Fruit fly (Drosophila melanogaster) whole organism, embryonic: ENCODE data around the gene CG13884.
A peak's percentile ranks its signal among the peaks of the same experiment; 100 is the strongest.

Experiments
- Atf-2 ChIP-seq: fragments of 200-800 bp; sonication (Bioruptor generic); optimal IDR thresholded peaks from 2 replicates; lab custom pipeline; 2016; ENCODE audit warnings: missing biosample characterization, missing genetic modification characterization
- BEAF-32 ChIP-seq: fragments of 200-800 bp; sonication (Bioruptor generic); optimal IDR thresholded peaks from 3 replicates; lab custom pipeline; 2017; ENCODE audit warnings: missing biosample characterization, missing genetic modification characterization, mild to moderate bottlenecking, moderate library complexity, missing genetic modification reagents
- Bgb ChIP-seq: fragments of 200-800 bp; sonication (Bioruptor generic); IDR thresholded peaks from 2 replicates; pipeline ENCODE4 v1.3.6; 2022; ENCODE audit warnings: missing biosample characterization, missing genetic modification characterization; ENCODE audit not compliant: partially characterized antibody
- CG10209 ChIP-seq: fragments of 200-800 bp; sonication (Bioruptor generic); optimal IDR thresholded peaks from 3 replicates; lab custom pipeline; 2017; ENCODE audit warnings: missing biosample characterization, mild to moderate bottlenecking, missing genetic modification characterization, missing genetic modification reagents
- CG12299 ChIP-seq: fragments of 200-800 bp; sonication (Bioruptor generic); optimal IDR thresholded peaks from 2 replicates; lab custom pipeline; 2018; ENCODE audit warnings: missing biosample characterization, mild to moderate bottlenecking, missing genetic modification characterization
- CG12942 ChIP-seq: fragments of 200-800 bp; sonication (Bioruptor generic); optimal IDR thresholded peaks from 3 replicates; lab custom pipeline; 2016; ENCODE audit warnings: missing biosample characterization, missing genetic modification characterization
- CG14667 ChIP-seq: fragments of 200-800 bp; sonication (Bioruptor generic); IDR thresholded peaks from 2 replicates; pipeline ENCODE4 v1.3.6; 2022; ENCODE audit warnings: missing biosample characterization, missing genetic modification characterization
- CG1602 ChIP-seq: fragments of 200-800 bp; sonication (Bioruptor generic); optimal IDR thresholded peaks from 3 replicates; lab custom pipeline; 2016; ENCODE audit warnings: missing biosample characterization, missing genetic modification characterization
- CG17328 ChIP-seq: fragments of 200-800 bp; sonication (Bioruptor generic); IDR thresholded peaks from 2 replicates; pipeline ENCODE4 v1.3.6; 2022; ENCODE audit warnings: missing biosample characterization, missing genetic modification characterization
- CG18599 ChIP-seq: fragments of 200-800 bp; sonication (Bioruptor generic); optimal IDR thresholded peaks from 3 replicates; lab custom pipeline; 2017; ENCODE audit warnings: missing biosample characterization, missing genetic modification characterization, mild to moderate bottlenecking, moderate library complexity, missing genetic modification reagents
- CG2199 ChIP-seq: fragments of 200-800 bp; sonication (Bioruptor generic); IDR thresholded peaks from 3 replicates; pipeline ENCODE4 v1.3.6; 2022; ENCODE audit warnings: missing biosample characterization, missing genetic modification characterization
- CG2875 ChIP-seq: fragments of 200-800 bp; sonication (Bioruptor generic); optimal IDR thresholded peaks from 2 replicates; lab custom pipeline; 2017; ENCODE audit warnings: missing biosample characterization, mild to moderate bottlenecking, missing genetic modification characterization, missing genetic modification reagents
- CG3065 ChIP-seq: fragments of 200-800 bp; sonication (Bioruptor generic); optimal IDR thresholded peaks from 2 replicates; lab custom pipeline; 2016; ENCODE audit warnings: missing biosample characterization, missing genetic modification characterization
- CG3163 ChIP-seq: fragments of 200-800 bp; sonication (Bioruptor generic); optimal IDR thresholded peaks from 3 replicates; lab custom pipeline; 2016; ENCODE audit warnings: missing biosample characterization, missing genetic modification characterization
- CG33213 ChIP-seq: fragments of 200-800 bp; sonication (Bioruptor generic); optimal IDR thresholded peaks from 3 replicates; lab custom pipeline; 2016; ENCODE audit warnings: missing biosample characterization, missing genetic modification characterization
- CG4282 ChIP-seq: fragments of 200-800 bp; sonication (Bioruptor generic); optimal IDR thresholded peaks from 2 replicates; lab custom pipeline; 2016; ENCODE audit warnings: missing biosample characterization, missing genetic modification characterization
- CG7786 ChIP-seq: fragments of 200-800 bp; sonication (Bioruptor generic); optimal IDR thresholded peaks from 2 replicates; lab custom pipeline; 2016; ENCODE audit warnings: missing biosample characterization, missing genetic modification characterization
- CG8290 ChIP-seq, 3 experiments: fragments of 200-800 bp; sonication (Bioruptor generic); optimal IDR thresholded peaks; 2 replicates each; lab custom pipeline; 2016 to 2019; ENCODE audit warnings: missing biosample characterization in 3 of 3, missing genetic modification characterization in 3 of 3, mild to moderate bottlenecking in 2 of 3, moderate library complexity in 1 of 3
- CG8388 ChIP-seq: fragments of 200-800 bp; sonication (Bioruptor generic); optimal IDR thresholded peaks from 2 replicates; lab custom pipeline; 2019; ENCODE audit warnings: missing biosample characterization, mild to moderate bottlenecking, missing genetic modification characterization, moderate library complexity
- Chrac-16 ChIP-seq: fragments of 200-800 bp; sonication (Bioruptor generic); optimal IDR thresholded peaks from 3 replicates; lab custom pipeline; 2016; ENCODE audit warnings: missing biosample characterization, missing genetic modification characterization
- D19B ChIP-seq: fragments of 200-800 bp; sonication (Bioruptor generic); optimal IDR thresholded peaks from 2 replicates; lab custom pipeline; 2017; ENCODE audit warnings: missing biosample characterization, mild to moderate bottlenecking, missing genetic modification characterization
- Dfd ChIP-seq, 2 experiments: fragments of >200 bp; optimal IDR thresholded peaks; 2 replicates each; lab custom pipeline; 2017; ENCODE audit warnings: missing biosample characterization in 2 of 2, missing genetic modification characterization in 2 of 2
- Dip2 ChIP-seq: fragments of 200-800 bp; sonication (Bioruptor generic); IDR thresholded peaks from 2 replicates; pipeline ENCODE4 v1.3.6; 2022; ENCODE audit warnings: missing biosample characterization, missing genetic modification characterization
- Ets65A ChIP-seq: fragments of 200-800 bp; sonication (Bioruptor generic); peaks from one replicate; lab custom pipeline; 2016; ENCODE audit warnings: missing biosample characterization, missing genetic modification characterization
- Ets97D ChIP-seq: fragments of 200-800 bp; sonication (Bioruptor generic); optimal IDR thresholded peaks from 3 replicates; lab custom pipeline; 2016; ENCODE audit warnings: missing biosample characterization, missing genetic modification characterization
- H2.0 ChIP-seq: fragments of 200-800 bp; sonication (Bioruptor generic); IDR thresholded peaks from 2 replicates; pipeline ENCODE4 v1.3.6; 2022; ENCODE audit warnings: missing biosample characterization, missing genetic modification characterization
- HLH54F ChIP-seq: fragments of 200-800 bp; sonication (Bioruptor generic); optimal IDR thresholded peaks from 3 replicates; lab custom pipeline; 2016; ENCODE audit warnings: missing biosample characterization, missing genetic modification characterization
- HLHmδ ChIP-seq: fragments of 200-800 bp; sonication (Bioruptor generic); optimal IDR thresholded peaks from 2 replicates; lab custom pipeline; 2018; ENCODE audit warnings: missing biosample characterization, mild to moderate bottlenecking, missing genetic modification characterization, moderate library complexity
- Lim3 ChIP-seq: fragments of 200-800 bp; sonication (Bioruptor generic); IDR thresholded peaks from 2 replicates; pipeline ENCODE4 v1.3.6; 2022; ENCODE audit warnings: missing biosample characterization, missing genetic modification characterization
- Nf-YC ChIP-seq: fragments of 200-800 bp; optimal IDR thresholded peaks from 3 replicates; lab custom pipeline; 2019; ENCODE audit warnings: missing biosample characterization, mild to moderate bottlenecking, missing genetic modification characterization, moderate library complexity
- Stat92E ChIP-seq, 3 experiments: fragments of >200 bp in 2 of 3; fragments of 200-800 bp in 1 of 3; sonication (Bioruptor generic) in 1 of 3; optimal IDR thresholded peaks; 2 replicates each; lab custom pipeline; 2017 to 2019; ENCODE audit warnings: missing biosample characterization in 3 of 3, missing genetic modification characterization in 3 of 3, mild to moderate bottlenecking in 1 of 3, moderate library complexity in 1 of 3
- abd-A ChIP-seq: fragments of 200-800 bp; sonication (Bioruptor generic); optimal IDR thresholded peaks from 3 replicates; lab custom pipeline; 2019; ENCODE audit warnings: missing biosample characterization, mild to moderate bottlenecking, missing genetic modification characterization, moderate library complexity
- amos ChIP-seq: fragments of 200-800 bp; sonication (Bioruptor generic); IDR thresholded peaks from 2 replicates; pipeline ENCODE4 v1.3.6; 2022; ENCODE audit warnings: missing biosample characterization, missing genetic modification characterization; ENCODE audit not compliant: partially characterized antibody
- ato ChIP-seq: fragments of 200-800 bp; sonication (Bioruptor generic); IDR thresholded peaks from 2 replicates; pipeline ENCODE4 v1.3.6; 2022; ENCODE audit warnings: missing biosample characterization, missing genetic modification characterization; ENCODE audit not compliant: partially characterized antibody
- emc ChIP-seq: fragments of 200-800 bp; sonication (Bioruptor generic); optimal IDR thresholded peaks from 2 replicates; lab custom pipeline; 2016; ENCODE audit warnings: missing biosample characterization, missing genetic modification characterization
- fd3F ChIP-seq: fragments of 200-800 bp; sonication (Bioruptor generic); optimal IDR thresholded peaks from 2 replicates; lab custom pipeline; 2018; ENCODE audit warnings: missing biosample characterization, mild to moderate bottlenecking, missing genetic modification characterization, moderate library complexity
- gem ChIP-seq: fragments of 200-800 bp; sonication (Bioruptor generic); optimal IDR thresholded peaks from 2 replicates; lab custom pipeline; 2019; ENCODE audit warnings: missing biosample characterization, mild to moderate bottlenecking, missing genetic modification characterization, moderate library complexity
- lola ChIP-seq, 3 experiments: fragments of >200 bp in 2 of 3; fragments of 200-800 bp in 1 of 3; sonication (Bioruptor generic) in 1 of 3; optimal IDR thresholded peaks; 2 replicates each; lab custom pipeline; 2017 to 2019; ENCODE audit warnings: missing biosample characterization in 3 of 3, missing genetic modification characterization in 3 of 3, mild to moderate bottlenecking in 1 of 3, moderate library complexity in 1 of 3
- oc ChIP-seq: fragments of 200-800 bp; sonication (Bioruptor generic); optimal IDR thresholded peaks from 2 replicates; lab custom pipeline; 2018; ENCODE audit warnings: missing biosample characterization, mild to moderate bottlenecking, missing genetic modification characterization, moderate library complexity
- pan ChIP-seq, 4 experiments: fragments of >200 bp in 3 of 4; fragments of 200-800 bp in 1 of 4; sonication (Bioruptor generic) in 1 of 4; optimal IDR thresholded peaks in 3 of 4; IDR thresholded peaks in 1 of 4; 2 replicates each; pipeline versions ENCODE4 v1.3.6 to Lab custom; 2017 to 2022; ENCODE audit warnings: missing biosample characterization in 2 of 4, missing genetic modification characterization in 2 of 4, mixed read lengths in 1 of 4
- phol ChIP-seq: fragments of 200-800 bp; sonication (Bioruptor generic); optimal IDR thresholded peaks from 3 replicates; lab custom pipeline; 2018; ENCODE audit warnings: missing biosample characterization, mild to moderate bottlenecking, missing genetic modification characterization, moderate library complexity
- pros ChIP-seq: fragments of 200-800 bp; sonication (Bioruptor generic); optimal IDR thresholded peaks from 3 replicates; lab custom pipeline; 2019; ENCODE audit warnings: missing biosample characterization, mild to moderate bottlenecking, missing genetic modification characterization, moderate library complexity
- run ChIP-seq: fragments of 200-800 bp; sonication (Bioruptor generic); optimal IDR thresholded peaks from 3 replicates; lab custom pipeline; 2018; ENCODE audit warnings: missing biosample characterization, mild to moderate bottlenecking, missing genetic modification characterization
- slbo ChIP-seq: fragments of 200-800 bp; sonication (Bioruptor generic); IDR thresholded peaks from 2 replicates; pipeline ENCODE4 v1.3.6; 2022; ENCODE audit warnings: missing biosample characterization, missing genetic modification characterization
- sob ChIP-seq: fragments of 200-800 bp; sonication (Bioruptor generic); IDR thresholded peaks from 2 replicates; pipeline ENCODE4 v1.3.6; 2022; ENCODE audit warnings: missing biosample characterization, missing genetic modification characterization
- tx ChIP-seq: fragments of 200-800 bp; sonication (Bioruptor generic); optimal IDR thresholded peaks from 2 replicates; lab custom pipeline; 2016; ENCODE audit warnings: missing biosample characterization, missing genetic modification characterization
- usp ChIP-seq: fragments of >200 bp; optimal IDR thresholded peaks from 2 replicates; lab custom pipeline; 2017; ENCODE audit warnings: missing biosample characterization, missing genetic modification characterization

Gene CG13884

dm6 chr3L:377222-378071, 11.2 kb upstream of the CG13884 start (continued):
- TF ChIP-seq BEAF-32 (GFP tag; lab: Kevin White, UChicago): no peak
- no peak for TF ChIP-seq HLH54F (GFP tag; lab: Kevin White, UChicago)
- TF ChIP-seq Ets97D: no peak
- TF ChIP-seq tx (GFP tag; lab: Kevin White, UChicago): no peak
- TF ChIP-seq lola (GFP tag; optimal IDR thresholded peaks at IDR 0.05; lab: Kevin White, UChicago): peak in 1 of 3 experiments; percentile 95
- no peak; the same call in 1 of the 2 replicates for TF ChIP-seq ato (GFP tag; lab: Robert Waterston, UW)
- TF ChIP-seq CG10209 (GFP tag; lab: Kevin White, UChicago): peak; percentile 92
- no peak for TF ChIP-seq Atf-2 (GFP tag; lab: Kevin White, UChicago)
- peak; percentile 9 for TF ChIP-seq CG8290 (GFP tag; optimal IDR thresholded peaks at IDR 0.05; lab: Kevin White, UChicago)
- TF ChIP-seq CG8290 (tag; optimal IDR thresholded peaks at IDR 0.05; lab: Kevin White, UChicago): peak in 1 of 2 experiments; percentile 19
- no peak for TF ChIP-seq emc (GFP tag; lab: Kevin White, UChicago)
- no peak for TF ChIP-seq CG33213 (GFP tag; lab: Kevin White, UChicago)
- no peak for TF ChIP-seq CG7786 (GFP tag; lab: Kevin White, UChicago)
- peak; percentile 83 for TF ChIP-seq oc
- TF ChIP-seq pros: peak; percentile 43
- TF ChIP-seq pan (optimal IDR thresholded peaks at IDR 0.05; lab: Kevin White, UChicago): no peak
- peak in 1 of 2 experiments; percentile 85 for TF ChIP-seq pan (GFP tag; optimal IDR thresholded peaks at IDR 0.05 in 1 of 2, IDR thresholded peaks at IDR 0.05 in 1 of 2)
- TF ChIP-seq Lim3: no peak
- TF ChIP-seq gem (tag; lab: Kevin White, UChicago): peak; percentile 97
- peak in 1 of 3 experiments; percentile 7 for TF ChIP-seq Stat92E (GFP tag; optimal IDR thresholded peaks at IDR 0.05; lab: Kevin White, UChicago)
- peak; percentile 84 for TF ChIP-seq run (tag; lab: Kevin White, UChicago)
- no peak for TF ChIP-seq Dip2 (GFP tag; lab: Robert Waterston, UW)
- peak; percentile 57 for TF ChIP-seq CG14667
- peak; percentile 73 for TF ChIP-seq CG17328 (GFP tag; lab: Robert Waterston, UW)
- no peak for TF ChIP-seq Ets65A (GFP tag; lab: Kevin White, UChicago)
- TF ChIP-seq fd3F (GFP tag; lab: Kevin White, UChicago): peak; percentile 88
- TF ChIP-seq CG12299 (tag; lab: Kevin White, UChicago): peak; percentile 92
- no peak for TF ChIP-seq CG2199 (GFP tag; lab: Robert Waterston, UW)
- peak; percentile 75 for TF ChIP-seq slbo (GFP tag; lab: Robert Waterston, UW)
- TF ChIP-seq Nf-YC (tag; lab: Kevin White, UChicago): no peak
- TF ChIP-seq D19B (GFP tag; lab: Kevin White, UChicago): peak; percentile 74
- peak; percentile 98 for TF ChIP-seq CG18599
- TF ChIP-seq phol: peak; percentile 94
- TF ChIP-seq amos: no peak
- TF ChIP-seq CG4282 (GFP tag; lab: Kevin White, UChicago): no peak
- no peak for TF ChIP-seq usp (GFP tag; lab: Kevin White, UChicago)
- TF ChIP-seq CG12942 (GFP tag; lab: Kevin White, UChicago): peak; percentile 69
- TF ChIP-seq CG8388: peak; percentile 92
- TF ChIP-seq abd-A (tag; lab: Kevin White, UChicago): no peak
- peak; percentile 41 for TF ChIP-seq HLHmδ (GFP tag; lab: Kevin White, UChicago)
- TF ChIP-seq CG2875 (GFP tag; lab: Kevin White, UChicago): peak; percentile 85
- peak; percentile 74 for TF ChIP-seq sob (GFP tag; lab: Robert Waterston, UW)
- TF ChIP-seq Dfd (GFP tag; optimal IDR thresholded peaks at IDR 0.05; lab: Kevin White, UChicago): no peak
- TF ChIP-seq CG1602 (GFP tag; lab: Kevin White, UChicago): peak; percentile 76
- TF ChIP-seq CG3163 (GFP tag; lab: Kevin White, UChicago): no peak
- TF ChIP-seq CG3065: peak; percentile 21
- peak; percentile 14; the same call in 1 of the 2 replicates for TF ChIP-seq Bgb (GFP tag; lab: Robert Waterston, UW)
- TF ChIP-seq H2.0 (GFP tag; lab: Robert Waterston, UW): peak; percentile 53
- peak; percentile 76 for TF ChIP-seq Chrac-16 (GFP tag; lab: Kevin White, UChicago)
